Worm (Caenorhabditis elegans): Measurements from ENCODE around the gene Y57A10B.7.

Gene Y57A10B.7

DNA sequence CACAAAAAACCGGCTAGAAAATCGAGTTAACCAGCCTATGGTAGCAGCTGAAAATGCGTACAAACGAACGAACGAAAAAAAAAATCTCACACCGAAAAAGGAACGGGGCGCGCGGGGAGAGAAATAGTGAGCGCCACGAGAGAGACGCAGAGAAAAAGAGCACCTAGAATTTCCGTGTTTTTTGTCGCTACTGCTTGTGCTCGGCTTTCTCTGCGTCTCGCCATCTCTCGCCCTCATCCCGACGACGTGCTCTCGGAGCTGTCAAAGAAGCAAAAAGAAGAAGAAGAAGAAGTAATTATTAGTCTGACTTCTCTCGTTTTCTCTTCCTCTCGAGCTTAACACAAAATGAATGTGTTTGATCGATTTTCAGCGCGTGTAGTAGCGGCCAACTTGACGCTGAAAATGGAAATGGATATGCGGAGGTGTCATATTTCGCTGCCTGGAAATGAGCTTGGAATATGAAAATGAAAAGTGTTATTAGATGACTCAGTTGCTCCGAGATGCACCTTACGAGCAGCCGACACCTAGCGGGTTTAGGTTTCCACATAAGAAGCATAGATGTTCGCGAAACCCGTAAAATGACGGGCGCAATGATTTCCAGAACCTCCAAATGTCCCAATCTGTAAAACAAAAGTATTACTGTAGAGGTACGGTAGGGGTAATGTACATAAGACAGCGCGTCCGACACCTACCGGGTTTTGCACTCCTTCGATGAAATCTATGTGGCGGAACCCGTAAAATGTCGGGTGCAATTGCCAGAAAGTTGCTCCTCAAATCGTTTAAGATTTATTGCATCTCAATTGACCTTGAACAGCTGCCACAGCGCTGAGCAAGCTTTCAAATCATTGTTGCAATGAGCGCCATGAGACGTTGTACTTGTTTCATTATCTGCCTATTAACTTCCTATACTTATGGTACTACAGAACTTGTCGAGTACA lies 10.7 kb downstream of the Y57A10B.7 start, which contains the start of gene btb-14:
TSS of gene btb-14 (plus strand) at position 839 of the 938 bp plus-strand sequence.
- TF ChIP-seq rnt-1 (tag; optimal IDR thresholded peaks at IDR 0.05) = no peak
- TF ChIP-seq lin-11 (tag; optimal IDR thresholded peaks at IDR 0.05) = no peak
- TF ChIP-seq ceh-48 (tag; optimal IDR thresholded peaks at IDR 0.05) = peak; percentile 11
- TF ChIP-seq npax-4 (tag; optimal IDR thresholded peaks at IDR 0.05) = no peak
- TF ChIP-seq pax-1 (tag; optimal IDR thresholded peaks at IDR 0.05) = no peak
- no peak for TF ChIP-seq nhr-232 (tag; optimal IDR thresholded peaks at IDR 0.05)
- peak; percentile 2 for TF ChIP-seq ceh-31 (tag; optimal IDR thresholded peaks at IDR 0.05)
- no peak for TF ChIP-seq hlh-8 (tag; optimal IDR thresholded peaks at IDR 0.05)
- no peak for TF ChIP-seq C08G9.2 (tag; optimal IDR thresholded peaks at IDR 0.05)
- no peak for TF ChIP-seq ceh-14 (tag; optimal IDR thresholded peaks at IDR 0.05)
- no peak for TF ChIP-seq pat-9 (tag; optimal IDR thresholded peaks at IDR 0.05)
- TF ChIP-seq unc-55 (GFP tag; optimal IDR thresholded peaks at IDR 0.05) = no peak

DNA sequence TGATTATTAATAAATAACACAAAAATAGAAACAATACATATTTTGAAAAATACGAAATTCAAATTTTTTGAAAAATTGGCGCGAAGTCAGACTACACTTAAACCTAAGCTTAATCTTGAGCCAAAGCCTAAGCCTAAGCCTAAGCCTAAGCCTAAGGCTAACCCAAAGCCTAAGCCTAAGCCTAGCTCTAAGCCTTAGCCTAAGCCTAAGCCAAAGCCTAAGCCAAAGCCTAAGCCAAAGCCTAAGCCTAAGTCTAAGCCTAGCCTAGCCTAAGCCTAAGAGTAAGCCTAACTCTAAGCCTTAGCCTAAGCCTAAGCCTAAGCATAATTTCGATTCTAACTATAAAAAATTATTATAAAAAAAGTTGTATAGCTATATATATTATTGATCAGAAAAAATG lies 12.7 kb downstream of the Y57A10B.7 start:
- TF ChIP-seq ztf-16 (tag; optimal IDR thresholded peaks at IDR 0.05) = no peak
- TF ChIP-seq che-1 (tag; optimal IDR thresholded peaks at IDR 0.05) = no peak
- TF ChIP-seq dve-1 (tag; optimal IDR thresholded peaks at IDR 0.05) = peak; percentile 73
- no peak for TF ChIP-seq ceh-19 (GFP tag; optimal IDR thresholded peaks at IDR 0.05)

DNA sequence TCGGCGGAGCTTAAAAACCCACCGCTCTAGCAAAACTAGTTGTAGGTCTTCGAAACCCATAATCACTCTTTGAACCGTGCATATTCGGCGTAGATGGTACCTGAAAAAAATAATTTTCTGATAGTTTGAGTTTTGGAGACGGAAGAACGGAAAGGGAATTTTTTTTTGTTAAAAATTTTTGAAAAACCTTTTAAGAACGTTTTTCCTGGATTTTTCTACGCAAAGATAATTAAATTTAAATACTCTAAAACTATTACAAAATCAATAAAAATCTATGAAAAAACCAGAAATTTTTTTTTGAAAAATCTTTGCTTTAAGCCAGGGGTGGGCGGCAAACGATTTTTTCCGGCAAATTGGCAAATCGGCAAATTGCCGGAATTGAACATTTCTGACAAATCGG lies 14.2 kb downstream of the Y57A10B.7 start, which contains the start of gene marc-5:
TSS of gene marc-5 (minus strand) at position 101 of the 400 bp plus-strand sequence.
- TF ChIP-seq ets-4 (tag; optimal IDR thresholded peaks at IDR 0.05) (no peak), ref-2 (tag; optimal IDR thresholded peaks at IDR 0.05) (no peak), sdc-2 (tag; optimal IDR thresholded peaks at IDR 0.05) (no peak), pros-1 (tag; optimal IDR thresholded peaks at IDR 0.05) (no peak), pha-2 (tag; optimal IDR thresholded peaks at IDR 0.05) (no peak), unc-86 (tag; optimal IDR thresholded peaks at IDR 0.05) (no peak), ceh-22 (tag; optimal IDR thresholded peaks at IDR 0.05) (no peak), lin-11 (tag; optimal IDR thresholded peaks at IDR 0.05) (no peak), C38D4.7 (GFP tag; optimal IDR thresholded peaks at IDR 0.05) (no peak), zip-5 (tag; optimal IDR thresholded peaks at IDR 0.05) (no peak), ztf-16 (tag; optimal IDR thresholded peaks at IDR 0.05) (no peak), rnt-1 (tag; optimal IDR thresholded peaks at IDR 0.05) (no peak), K09A11.1 (tag; optimal IDR thresholded peaks at IDR 0.05; ENCODE audit: insufficient read depth) (no peak), fkh-10 (GFP tag; optimal IDR thresholded peaks at IDR 0.05) (no peak), ahr-1 (tag; optimal IDR thresholded peaks at IDR 0.05) (no peak), ceh-24 (tag; optimal IDR thresholded peaks at IDR 0.05) (no peak)

DNA sequence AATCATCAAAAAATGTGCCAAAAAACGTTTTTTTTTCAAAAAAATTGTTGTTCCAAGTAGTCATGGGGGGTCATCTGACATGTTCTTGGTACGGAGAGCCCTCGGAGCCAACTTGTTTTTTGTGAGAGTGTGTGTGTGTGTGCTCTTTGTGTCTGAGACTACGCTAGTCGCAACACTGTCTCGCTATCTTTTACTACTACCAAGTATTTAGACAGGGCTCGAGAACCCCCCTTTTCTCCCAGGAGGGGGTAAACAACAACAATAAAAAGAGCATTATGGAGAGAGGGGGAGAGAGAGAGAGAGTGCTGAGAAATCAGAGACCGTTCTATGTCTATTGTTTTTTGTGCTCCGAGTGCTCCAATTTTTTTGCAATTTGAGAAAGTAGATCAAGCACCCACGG lies 14.8 kb downstream of the Y57A10B.7 start:
- no peak for TF ChIP-seq Y22D7AL.16 (tag; optimal IDR thresholded peaks at IDR 0.05)
- TF ChIP-seq lin-11 (tag; optimal IDR thresholded peaks at IDR 0.05) = no peak
- no peak for TF ChIP-seq hlh-15 (tag; optimal IDR thresholded peaks at IDR 0.05)
- no peak for TF ChIP-seq rnt-1 (tag; optimal IDR thresholded peaks at IDR 0.05)
- no peak for TF ChIP-seq gmeb-2 (tag; optimal IDR thresholded peaks at IDR 0.05)
- no peak for TF ChIP-seq madf-2 (tag; optimal IDR thresholded peaks at IDR 0.05)
- TF ChIP-seq pha-2 (tag; optimal IDR thresholded peaks at IDR 0.05) = no peak
- TF ChIP-seq mec-3 (tag; optimal IDR thresholded peaks at IDR 0.05; ENCODE audit: borderline replicate concordance) = no peak
- no peak for TF ChIP-seq odd-2 (tag; optimal IDR thresholded peaks at IDR 0.05)
- no peak for TF ChIP-seq ref-2 (tag; optimal IDR thresholded peaks at IDR 0.05)
- no peak for TF ChIP-seq ztf-16 (tag; optimal IDR thresholded peaks at IDR 0.05)
- TF ChIP-seq ceh-34 (tag; optimal IDR thresholded peaks at IDR 0.05) = no peak
- TF ChIP-seq F13H6.1 (tag; optimal IDR thresholded peaks at IDR 0.05) = no peak

Data from whole organism, late embryonic.